Worm (Caenorhabditis elegans): ENCODE measurements around the gene fbxa-106.

fbxa-106 gene

ce11 chrV:18115054-18115453, 30.1 kb upstream of the fbxa-106 start:
- TF ChIP-seq aha-1 (tag): peak; percentile 34
- TF ChIP-seq mes-2 (tag; optimal IDR thresholded peaks at IDR 0.05; ENCODE audit: poor library complexity, severe bottlenecking): peak; percentile 45
- TF ChIP-seq lin-38 (GFP tag; IDR thresholded peaks at IDR 0.05): peak; percentile 92

- TF ChIP-seq nhr-28 (tag; optimal IDR thresholded peaks at IDR 0.05) (no peak), nhr-111 (GFP tag; optimal IDR thresholded peaks at IDR 0.05) (no peak), unc-62 (GFP tag; optimal IDR thresholded peaks at IDR 0.05 in 1 of 2) (peak in 1 of 2 experiments; percentile 97), unc-62 (tag; optimal IDR thresholded peaks at IDR 0.05) (no peak), sdz-12 (GFP tag; optimal IDR thresholded peaks at IDR 0.05) (no peak), nhr-25 (tag; optimal IDR thresholded peaks at IDR 0.05; ENCODE audit: borderline replicate concordance, insufficient read depth) (no peak), R02D3.7 (tag; optimal IDR thresholded peaks at IDR 0.05) (no peak), lin-13 (GFP tag; optimal IDR thresholded peaks at IDR 0.05) (no peak), ama-1 (optimal IDR thresholded peaks at IDR 0.05) (no peak)
These were observed 24.4 kb upstream of the fbxa-106 start for ce11 chrV:18109449-18109848.

- TF ChIP-seq ces-1 (GFP tag; optimal IDR thresholded peaks at IDR 0.05) (no peak), spr-1 (tag; optimal IDR thresholded peaks at IDR 0.05) (no peak), nhr-102 (tag; optimal IDR thresholded peaks at IDR 0.05) (no peak), daf-8 (GFP tag; IDR thresholded peaks at IDR 0.05) (no peak), unc-130 (GFP tag; optimal IDR thresholded peaks at IDR 0.05) (no peak), egl-27 (tag; optimal IDR thresholded peaks at IDR 0.05) (no peak), skn-1 (tag; optimal IDR thresholded peaks at IDR 0.05) (no peak), ztf-7 (tag; optimal IDR thresholded peaks at IDR 0.05) (no peak), saeg-2 (GFP tag; IDR thresholded peaks at IDR 0.05) (no peak), lin-15B (tag; optimal IDR thresholded peaks at IDR 0.05) (no peak), zip-11 (GFP tag; IDR thresholded peaks at IDR 0.05) (no peak), Y48G9A.11 (GFP tag; IDR thresholded peaks at IDR 0.05) (no peak), nhr-77 (tag; optimal IDR thresholded peaks at IDR 0.05) (no peak), R02D3.7 (tag; optimal IDR thresholded peaks at IDR 0.05) (no peak), pqm-1 (tag; optimal IDR thresholded peaks at IDR 0.05) (no peak), lin-13 (GFP tag; optimal IDR thresholded peaks at IDR 0.05) (no peak), fkh-10 (GFP tag; optimal IDR thresholded peaks at IDR 0.05) (no peak)
These were observed 23.0 kb upstream of the fbxa-106 start, which contains the start of gene Y37H2A.1 for ce11 chrV:18107969-18108368. Gene Y37H2A.1 (plus strand): TSS chrV:18108269.

ce11 chrV:18106055-18106454, 21.1 kb upstream of the fbxa-106 start:
- TF ChIP-seq Y48G9A.11 (GFP tag; IDR thresholded peaks at IDR 0.05) (no peak), tag-97 (GFP tag; IDR thresholded peaks at IDR 0.05) (no peak), egl-43 (GFP tag; IDR thresholded peaks at IDR 0.05) (0 out of 2 replicates have a peak, but pooled peaks have one; percentile 22), set-16 (GFP tag; IDR thresholded peaks at IDR 0.05) (peak; percentile 72), aha-1 (tag) (peak; percentile 72), T26A8.4 (GFP tag; IDR thresholded peaks at IDR 0.05) (no peak)

ce11 chrV:18098387-18098786, 13.4 kb upstream of the fbxa-106 start, which contains the start of gene par-4:
Gene par-4 (plus strand): TSS chrV:18098687.
- TF ChIP-seq ceh-20 (GFP tag; IDR thresholded peaks at IDR 0.05) (no peak), F26F4.8 (GFP tag; conservative IDR thresholded peaks at IDR 0.05) (no peak), nhr-237 (tag; optimal IDR thresholded peaks at IDR 0.05) (no peak), nhr-6 (tag; optimal IDR thresholded peaks at IDR 0.05) (no peak)

Data from whole organism, L4 larva.